Fruit fly (Drosophila melanogaster): Measurements from ENCODE around the gene Ca-beta.

The Ca-beta gene

dm6 chr2L:11123499-11123898, 79.8 kb downstream of the Ca-beta start, which contains the start of the genes Csl4 and Nup160 (continued):
- 0 out of 2 replicates have a peak, but pooled peaks have one; percentile 8 for TF ChIP-seq CG11696 (GFP tag; IDR thresholded peaks at IDR 0.05)
- peak; percentile 10 for TF ChIP-seq CG10431 (GFP tag; optimal IDR thresholded peaks at IDR 0.05)
- peak; percentile 83 for TF ChIP-seq CG12391 (tag; optimal IDR thresholded peaks at IDR 0.05)
- peak; percentile 48 for TF ChIP-seq CG9876 (GFP tag; optimal IDR thresholded peaks at IDR 0.05)
- no peak for TF ChIP-seq Blimp-1 (GFP tag; optimal IDR thresholded peaks at IDR 0.05)
- no peak for TF ChIP-seq bigmax (GFP tag; optimal IDR thresholded peaks at IDR 0.05)
- TF ChIP-seq ash1 (GFP tag; optimal IDR thresholded peaks at IDR 0.05) = no peak
- TF ChIP-seq CG34376 (GFP tag; optimal IDR thresholded peaks at IDR 0.05) = peak; percentile 48
- TF ChIP-seq Bdp1 (GFP tag; optimal IDR thresholded peaks at IDR 0.05) = peak; percentile 74
- TF ChIP-seq gce (GFP tag; IDR thresholded peaks at IDR 0.05) = no peak
- 0 out of 2 replicates have a peak, but pooled peaks have one; percentile 15 for TF ChIP-seq CG5953 (GFP tag; IDR thresholded peaks at IDR 0.05)
- TF ChIP-seq pita (GFP tag; optimal IDR thresholded peaks at IDR 0.05) = no peak
- no peak for TF ChIP-seq nau (GFP tag; optimal IDR thresholded peaks at IDR 0.05)
- no peak for TF ChIP-seq chinmo (GFP tag; IDR thresholded peaks at IDR 0.05; ENCODE audit: partially characterized antibody)
- TF ChIP-seq HHEX (GFP tag; optimal IDR thresholded peaks at IDR 0.05) = peak; percentile 56
- TF ChIP-seq CG11695 (GFP tag; IDR thresholded peaks at IDR 0.05) = peak; percentile 68
- no peak for TF ChIP-seq tll (GFP tag; optimal IDR thresholded peaks at IDR 0.05)
- TF ChIP-seq grn (GFP tag; optimal IDR thresholded peaks at IDR 0.05) = no peak
- TF ChIP-seq Gsc (GFP tag; IDR thresholded peaks at IDR 0.05) = no peak
- peak; percentile 52; the same call in 2 of the 3 replicates for TF ChIP-seq CG14050 (GFP tag; IDR thresholded peaks at IDR 0.05)
- peak; percentile 97 for TF ChIP-seq CG10267 (tag; optimal IDR thresholded peaks at IDR 0.05)
- TF ChIP-seq Chrac-16 (GFP tag; optimal IDR thresholded peaks at IDR 0.05) = peak; percentile 88
- peak; percentile 65 for TF ChIP-seq NfI (GFP tag; optimal IDR thresholded peaks at IDR 0.05)
- TF ChIP-seq sob (GFP tag; IDR thresholded peaks at IDR 0.05) = peak; percentile 90
- peak; percentile 83 for TF ChIP-seq CG4617 (GFP tag; optimal IDR thresholded peaks at IDR 0.05; ENCODE audit: borderline replicate concordance)
- TF ChIP-seq E2f2 (GFP tag; IDR thresholded peaks at IDR 0.05) = peak; percentile 67
- TF ChIP-seq Adf1 (GFP tag; IDR thresholded peaks at IDR 0.05) = peak; percentile 34
- TF ChIP-seq CG14860 (GFP tag; IDR thresholded peaks at IDR 0.05; ENCODE audit: partially characterized antibody) = no peak
- peak; percentile 55; the same call in 1 of the 2 replicates for TF ChIP-seq Taf1 (GFP tag; IDR thresholded peaks at IDR 0.05)
- TF ChIP-seq Mad (GFP tag; optimal IDR thresholded peaks at IDR 0.05) = peak; percentile 79
- TF ChIP-seq bcd (GFP tag; optimal IDR thresholded peaks at IDR 0.05) = no peak
- peak; percentile 92 for TF ChIP-seq lilli (GFP tag; optimal IDR thresholded peaks at IDR 0.05)
- peak; percentile 59 for TF ChIP-seq emc (GFP tag; optimal IDR thresholded peaks at IDR 0.05)
- peak; percentile 80 for TF ChIP-seq pnt (GFP tag; optimal IDR thresholded peaks at IDR 0.05)
- no peak for TF ChIP-seq fru (optimal IDR thresholded peaks at IDR 0.05)
- TF ChIP-seq CG8290 (GFP tag; optimal IDR thresholded peaks at IDR 0.05) = peak; percentile 63
- TF ChIP-seq CG8290 (tag; optimal IDR thresholded peaks at IDR 0.05) = no peak
- TF ChIP-seq trem (tag; optimal IDR thresholded peaks at IDR 0.05) = peak; percentile 83
- TF ChIP-seq gsb-n (tag; optimal IDR thresholded peaks at IDR 0.05) = no peak
- TF ChIP-seq Jarid2 (GFP tag; optimal IDR thresholded peaks at IDR 0.05) = no peak
- TF ChIP-seq Atf6 (GFP tag; IDR thresholded peaks at IDR 0.05) = peak; percentile 65
- peak; percentile 84 for TF ChIP-seq YL-1 (GFP tag; optimal IDR thresholded peaks at IDR 0.05)
- TF ChIP-seq CG18764 (GFP tag; optimal IDR thresholded peaks at IDR 0.05) = peak; percentile 73
- peak; percentile 77 for TF ChIP-seq CoRest (tag; optimal IDR thresholded peaks at IDR 0.05)
- no peak; the same call in 1 of the 2 replicates for TF ChIP-seq bbx (GFP tag; IDR thresholded peaks at IDR 0.05; ENCODE audit: partially characterized antibody)
- peak; percentile 74 for TF ChIP-seq caup (GFP tag; optimal IDR thresholded peaks at IDR 0.05; ENCODE audit: severe bottlenecking)
- peak; percentile 79 for TF ChIP-seq CG13775 (GFP tag; optimal IDR thresholded peaks at IDR 0.05)
- TF ChIP-seq Neu2 (GFP tag; optimal IDR thresholded peaks at IDR 0.05; ENCODE audit: borderline replicate concordance) = no peak
- no peak for TF ChIP-seq kni (GFP tag; optimal IDR thresholded peaks at IDR 0.05)
- no peak for TF ChIP-seq CG31441 (GFP tag; IDR thresholded peaks at IDR 0.05)
- TF ChIP-seq CG10147 (GFP tag; optimal IDR thresholded peaks at IDR 0.05) = no peak
